Worm (Caenorhabditis elegans): ENCODE results near the gene fmo-3.

The fmo-3 gene

DNA sequence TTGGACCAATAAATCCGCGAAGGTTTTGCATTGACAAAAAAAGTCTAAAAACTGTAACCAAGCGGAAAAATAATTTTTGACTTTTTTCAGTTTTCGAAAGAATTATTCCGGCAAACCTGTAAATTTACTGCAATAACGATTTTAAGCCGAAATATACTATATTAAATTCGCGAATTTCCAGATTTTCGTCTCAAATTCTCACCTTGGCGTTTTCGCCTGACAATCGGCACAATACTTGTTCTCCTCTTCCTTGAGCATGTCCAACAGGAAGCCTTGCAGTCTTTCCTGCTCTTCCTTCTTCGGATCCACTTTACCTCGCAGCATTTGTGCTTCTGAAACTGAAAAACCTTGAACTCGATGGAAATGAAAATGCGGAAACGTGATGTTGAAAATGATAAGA lies 45.0 kb downstream of the fmo-3 start, which contains the start of gene smap-1:
Gene smap-1, minus strand, starts transcription at position 338 of the 400 bp plus-strand sequence.
- TF ChIP-seq unc-42 (tag; optimal IDR thresholded peaks at IDR 0.05) (no peak), hlh-8 (tag; optimal IDR thresholded peaks at IDR 0.05) (no peak), ceh-19 (GFP tag; optimal IDR thresholded peaks at IDR 0.05) (no peak), pax-1 (tag; optimal IDR thresholded peaks at IDR 0.05) (no peak), sdc-2 (tag; optimal IDR thresholded peaks at IDR 0.05) (no peak), pha-2 (tag; optimal IDR thresholded peaks at IDR 0.05) (no peak)

DNA sequence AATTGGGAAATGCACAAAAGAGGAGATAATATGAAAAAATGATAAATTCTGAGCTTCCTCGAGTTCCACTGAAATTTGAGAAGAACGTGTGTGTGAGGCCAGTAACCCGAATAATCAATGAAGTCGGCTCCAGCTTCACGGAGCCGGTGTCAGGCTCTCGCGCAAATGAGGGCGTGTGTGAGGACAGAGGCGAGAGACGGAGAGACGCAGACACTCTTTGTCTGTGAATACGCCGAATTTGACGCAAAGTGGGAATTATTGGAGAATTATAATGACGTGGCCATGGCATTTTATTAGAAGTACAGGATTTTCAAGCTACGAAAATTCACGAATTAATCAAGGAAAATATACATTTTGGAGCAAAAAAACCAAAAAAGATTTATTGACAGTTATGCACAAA lies 45.4 kb downstream of the fmo-3 start:
- TF ChIP-seq dmd-4 (tag; optimal IDR thresholded peaks at IDR 0.05; ENCODE audit: borderline replicate concordance) (no peak), hlh-30 (tag; optimal IDR thresholded peaks at IDR 0.05; ENCODE audit: insufficient read depth) (no peak), elt-2 (tag; optimal IDR thresholded peaks at IDR 0.05) (peak; percentile 12), pha-4 (tag; optimal IDR thresholded peaks at IDR 0.05) (no peak), eyg-1 (tag; optimal IDR thresholded peaks at IDR 0.05) (no peak), ceh-34 (tag; optimal IDR thresholded peaks at IDR 0.05) (peak; percentile 78), hlh-13 (GFP tag; optimal IDR thresholded peaks at IDR 0.05) (no peak), ceh-48 (tag; optimal IDR thresholded peaks at IDR 0.05) (peak; percentile 68), unc-3 (GFP tag; conservative IDR thresholded peaks at IDR 0.05) (no peak), unc-3 (tag; optimal IDR thresholded peaks at IDR 0.05) (no peak), sox-4 (tag; optimal IDR thresholded peaks at IDR 0.05) (no peak), tbx-2 (tag; optimal IDR thresholded peaks at IDR 0.05) (peak; percentile 34), ceh-31 (tag; optimal IDR thresholded peaks at IDR 0.05) (peak; percentile 37), C38D4.7 (GFP tag; optimal IDR thresholded peaks at IDR 0.05) (no peak), lim-6 (tag; optimal IDR thresholded peaks at IDR 0.05) (no peak), fkh-10 (GFP tag; optimal IDR thresholded peaks at IDR 0.05) (no peak), rnt-1 (tag; optimal IDR thresholded peaks at IDR 0.05) (no peak), nhr-232 (tag; optimal IDR thresholded peaks at IDR 0.05) (no peak), dve-1 (tag; optimal IDR thresholded peaks at IDR 0.05) (no peak), ceh-45 (GFP tag; IDR thresholded peaks at IDR 0.05) (no peak), ceh-9 (tag; optimal IDR thresholded peaks at IDR 0.05) (no peak), odd-2 (tag; optimal IDR thresholded peaks at IDR 0.05) (no peak), fkh-6 (tag; optimal IDR thresholded peaks at IDR 0.05) (no peak), ztf-16 (tag; optimal IDR thresholded peaks at IDR 0.05) (no peak), tbx-7 (tag; optimal IDR thresholded peaks at IDR 0.05) (no peak), K02D7.2 (tag; optimal IDR thresholded peaks at IDR 0.05) (no peak), ceh-30 (tag; optimal IDR thresholded peaks at IDR 0.05) (no peak), ceh-18 (tag; optimal IDR thresholded peaks at IDR 0.05) (no peak), nfya-1 (tag; optimal IDR thresholded peaks at IDR 0.05) (peak; percentile 9), pat-9 (tag; optimal IDR thresholded peaks at IDR 0.05) (no peak), ahr-1 (tag; optimal IDR thresholded peaks at IDR 0.05) (no peak), npax-4 (tag; optimal IDR thresholded peaks at IDR 0.05) (no peak), pag-3 (tag; optimal IDR thresholded peaks at IDR 0.05; ENCODE audit: borderline replicate concordance) (no peak), ceh-2 (tag; optimal IDR thresholded peaks at IDR 0.05) (no peak), unc-42 (tag; optimal IDR thresholded peaks at IDR 0.05) (peak; percentile 30), ceh-19 (GFP tag; optimal IDR thresholded peaks at IDR 0.05) (no peak), ama-1 (optimal IDR thresholded peaks at IDR 0.05) (peak; percentile 50), syd-9 (tag; optimal IDR thresholded peaks at IDR 0.05) (no peak)

DNA sequence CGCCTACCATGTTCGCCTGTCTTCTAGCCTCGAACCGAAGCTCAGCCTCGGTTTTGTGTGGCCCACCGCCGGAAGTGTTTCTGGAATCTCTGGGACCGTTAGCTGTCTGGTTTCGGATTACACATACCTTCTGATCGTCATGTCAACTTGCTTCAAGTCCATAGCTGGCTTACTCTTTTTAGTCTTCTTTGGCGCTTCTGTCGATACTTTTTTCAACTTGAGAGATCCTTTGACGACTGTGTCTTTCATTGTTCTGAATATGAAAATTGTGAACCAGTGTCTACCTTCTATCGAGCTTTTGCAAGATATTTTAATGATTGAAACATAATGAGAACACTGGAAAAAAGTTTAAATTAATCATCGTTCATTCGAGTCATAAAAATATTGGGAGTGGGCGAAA lies 46.0 kb downstream of the fmo-3 start, which contains the start of gene K01G5.8:
Gene K01G5.8, minus strand, starts transcription at position 255 of the 400 bp plus-strand sequence.
- TF ChIP-seq pha-2 (tag; optimal IDR thresholded peaks at IDR 0.05) (no peak), elt-2 (tag; optimal IDR thresholded peaks at IDR 0.05) (no peak), nhr-232 (tag; optimal IDR thresholded peaks at IDR 0.05) (no peak), hlh-13 (GFP tag; optimal IDR thresholded peaks at IDR 0.05) (no peak), lim-6 (tag; optimal IDR thresholded peaks at IDR 0.05) (no peak), sox-4 (tag; optimal IDR thresholded peaks at IDR 0.05) (no peak), gmeb-2 (tag; optimal IDR thresholded peaks at IDR 0.05) (no peak), fkh-6 (tag; optimal IDR thresholded peaks at IDR 0.05) (no peak), fax-1 (tag; optimal IDR thresholded peaks at IDR 0.05) (no peak), nhr-11 (tag; optimal IDR thresholded peaks at IDR 0.05) (no peak), mec-3 (tag; optimal IDR thresholded peaks at IDR 0.05; ENCODE audit: borderline replicate concordance) (no peak), pax-1 (tag; optimal IDR thresholded peaks at IDR 0.05) (no peak), pros-1 (tag; optimal IDR thresholded peaks at IDR 0.05) (no peak), elt-4 (tag; optimal IDR thresholded peaks at IDR 0.05) (no peak)
